Worm (Caenorhabditis elegans): ENCODE measurements around the gene eif-3.F.

ce11 chrII:9358230-9358629, 26.8 kb downstream of the eif-3.F start, which contains the start of gene mel-11:
- TF ChIP-seq hlh-17 (GFP tag; optimal IDR thresholded peaks at IDR 0.05; ENCODE audit: borderline replicate concordance) (no peak), grh-1 (GFP tag; IDR thresholded peaks at IDR 0.05) (no peak), unc-62 (GFP tag; optimal IDR thresholded peaks at IDR 0.05) (no peak), mdl-1 (tag; optimal IDR thresholded peaks at IDR 0.05) (no peak), hpl-2 (GFP tag; optimal IDR thresholded peaks at IDR 0.05) (no peak), nhr-84 (tag; optimal IDR thresholded peaks at IDR 0.05) (no peak), F16B12.6 (tag; optimal IDR thresholded peaks at IDR 0.05) (no peak), nhr-77 (tag; optimal IDR thresholded peaks at IDR 0.05) (no peak), egl-27 (tag; optimal IDR thresholded peaks at IDR 0.05) (no peak), nhr-19 (GFP tag; conservative IDR thresholded peaks at IDR 0.05) (no peak), efl-1 (optimal IDR thresholded peaks at IDR 0.05) (no peak), efl-1 (GFP tag; optimal IDR thresholded peaks at IDR 0.05 in 1 of 2) (no peak), nhr-28 (tag; optimal IDR thresholded peaks at IDR 0.05) (no peak)
